Fruit fly (Drosophila melanogaster) whole organism, embryonic: ENCODE data around the gene SC35.
A peak's percentile ranks its signal among the peaks of the same experiment; 100 is the strongest.

Experiments
- Adf1 ChIP-seq: fragments of 200-800 bp; sonication (Bioruptor generic); IDR thresholded peaks from 2 replicates; pipeline ENCODE4 v1.3.6; 2022; ENCODE audit warnings: missing biosample characterization, missing genetic modification characterization
- CG11247 ChIP-seq: fragments of 200-800 bp; sonication (Bioruptor generic); IDR thresholded peaks from 2 replicates; pipeline ENCODE4 v1.3.6; 2022; ENCODE audit warnings: missing biosample characterization, missing genetic modification characterization
- CG13894 ChIP-seq: fragments of 200-800 bp; sonication (Bioruptor generic); optimal IDR thresholded peaks from 3 replicates; lab custom pipeline; 2018; ENCODE audit warnings: missing biosample characterization, mild to moderate bottlenecking, missing genetic modification characterization, moderate library complexity
- CG15514 ChIP-seq: fragments of 200-800 bp; sonication (Bioruptor generic); optimal IDR thresholded peaks from 3 replicates; lab custom pipeline; 2017; ENCODE audit warnings: missing biosample characterization, missing genetic modification characterization, mild to moderate bottlenecking, moderate library complexity, missing genetic modification reagents
- CG15696 ChIP-seq: fragments of 200-800 bp; sonication (Bioruptor generic); optimal IDR thresholded peaks from 2 replicates; lab custom pipeline; 2019; ENCODE audit warnings: missing biosample characterization, mild to moderate bottlenecking, missing genetic modification characterization, moderate library complexity
- CG2199 ChIP-seq: fragments of 200-800 bp; sonication (Bioruptor generic); IDR thresholded peaks from 3 replicates; pipeline ENCODE4 v1.3.6; 2022; ENCODE audit warnings: missing biosample characterization, missing genetic modification characterization
- CG2875 ChIP-seq: fragments of 200-800 bp; sonication (Bioruptor generic); optimal IDR thresholded peaks from 2 replicates; lab custom pipeline; 2017; ENCODE audit warnings: missing biosample characterization, mild to moderate bottlenecking, missing genetic modification characterization, missing genetic modification reagents
- CG3065 ChIP-seq: fragments of 200-800 bp; sonication (Bioruptor generic); optimal IDR thresholded peaks from 2 replicates; lab custom pipeline; 2016; ENCODE audit warnings: missing biosample characterization, missing genetic modification characterization
- CG33213 ChIP-seq: fragments of 200-800 bp; sonication (Bioruptor generic); optimal IDR thresholded peaks from 3 replicates; lab custom pipeline; 2016; ENCODE audit warnings: missing biosample characterization, missing genetic modification characterization
- CG34376 ChIP-seq: fragments of 200-800 bp; sonication (Bioruptor generic); optimal IDR thresholded peaks from 2 replicates; lab custom pipeline; 2018; ENCODE audit warnings: missing biosample characterization, mild to moderate bottlenecking, missing genetic modification characterization
- CG3847 ChIP-seq: fragments of 200-800 bp; sonication (Bioruptor generic); IDR thresholded peaks from 2 replicates; pipeline ENCODE4 v1.3.6; 2022; ENCODE audit warnings: missing biosample characterization, missing genetic modification characterization
- CG4707 ChIP-seq: fragments of 200-800 bp; sonication (Bioruptor generic); optimal IDR thresholded peaks from 2 replicates; lab custom pipeline; 2018; ENCODE audit warnings: missing biosample characterization, mild to moderate bottlenecking, missing genetic modification characterization, moderate library complexity
- CG7372 ChIP-seq: fragments of 200-800 bp; sonication (Bioruptor generic); IDR thresholded peaks from 2 replicates; pipeline ENCODE4 v1.3.6; 2022; ENCODE audit warnings: missing biosample characterization, missing genetic modification characterization
- CG7786 ChIP-seq: fragments of 200-800 bp; sonication (Bioruptor generic); optimal IDR thresholded peaks from 2 replicates; lab custom pipeline; 2016; ENCODE audit warnings: missing biosample characterization, missing genetic modification characterization
- CG7987 ChIP-seq: fragments of 200-800 bp; sonication (Bioruptor generic); optimal IDR thresholded peaks from 2 replicates; lab custom pipeline; 2018; ENCODE audit warnings: missing biosample characterization, mild to moderate bottlenecking, missing genetic modification characterization, moderate library complexity
- CG9215 ChIP-seq: fragments of 200-800 bp; sonication (Bioruptor generic); IDR thresholded peaks from 2 replicates; pipeline ENCODE4 v1.3.6; 2022; ENCODE audit warnings: missing biosample characterization, missing genetic modification characterization
- D19A ChIP-seq: fragments of 200-800 bp; optimal IDR thresholded peaks from 3 replicates; lab custom pipeline; 2019; ENCODE audit warnings: missing biosample characterization, mild to moderate bottlenecking, missing genetic modification characterization, moderate library complexity
- D19B ChIP-seq: fragments of 200-800 bp; sonication (Bioruptor generic); optimal IDR thresholded peaks from 2 replicates; lab custom pipeline; 2017; ENCODE audit warnings: missing biosample characterization, mild to moderate bottlenecking, missing genetic modification characterization
- Doc3 ChIP-seq: fragments of 200-800 bp; sonication (Bioruptor generic); IDR thresholded peaks from 3 replicates; pipeline ENCODE4 v1.3.6; 2022; ENCODE audit warnings: missing biosample characterization, missing genetic modification characterization; ENCODE audit not compliant: partially characterized antibody
- H15 ChIP-seq: fragments of 200-800 bp; sonication (Bioruptor generic); IDR thresholded peaks from 3 replicates; pipeline ENCODE4 v1.3.6; 2022; ENCODE audit warnings: missing biosample characterization, missing genetic modification characterization
- Hmr ChIP-seq: fragments of 200-800 bp; sonication (Bioruptor generic); optimal IDR thresholded peaks from 3 replicates; lab custom pipeline; 2017; ENCODE audit warnings: mild to moderate bottlenecking, missing biosample characterization, missing genetic modification reagents, missing genetic modification characterization
- Hr78 ChIP-seq, 2 experiments: fragments of 200-800 bp in 1 of 2; fragments of >200 bp in 1 of 2; sonication (Bioruptor generic) in 1 of 2; optimal IDR thresholded peaks; 2 replicates each; lab custom pipeline; 2017 to 2019; ENCODE audit warnings: missing biosample characterization in 2 of 2, missing genetic modification characterization in 2 of 2, mild to moderate bottlenecking in 1 of 2, moderate library complexity in 1 of 2
- Jarid2 ChIP-seq: fragments of 200-800 bp; sonication (Bioruptor generic); optimal IDR thresholded peaks from 3 replicates; lab custom pipeline; 2017; ENCODE audit warnings: mild to moderate bottlenecking, missing biosample characterization, missing genetic modification reagents, missing genetic modification characterization
- MESR4 ChIP-seq: fragments of 200-800 bp; sonication (Bioruptor generic); optimal IDR thresholded peaks from 2 replicates; lab custom pipeline; 2018; ENCODE audit warnings: missing biosample characterization, mild to moderate bottlenecking, missing genetic modification characterization, moderate library complexity
- Ptx1 ChIP-seq: fragments of 200-800 bp; sonication (Bioruptor generic); IDR thresholded peaks from 2 replicates; pipeline ENCODE4 v1.3.6; 2022; ENCODE audit warnings: missing biosample characterization, missing genetic modification characterization
- Side ChIP-seq: fragments of 200-800 bp; sonication (Bioruptor generic); optimal IDR thresholded peaks from 2 replicates; lab custom pipeline; 2016; ENCODE audit warnings: missing biosample characterization, missing genetic modification characterization
- Sox102F ChIP-seq: fragments of 200-800 bp; sonication (Bioruptor generic); optimal IDR thresholded peaks from 2 replicates; lab custom pipeline; 2018; ENCODE audit warnings: missing biosample characterization, mild to moderate bottlenecking, missing genetic modification characterization, moderate library complexity
- Ssrp ChIP-seq: fragments of 200-800 bp; sonication (Bioruptor generic); optimal IDR thresholded peaks from 2 replicates; lab custom pipeline; 2018; ENCODE audit warnings: missing biosample characterization, mild to moderate bottlenecking, missing genetic modification characterization, moderate library complexity
- Trl ChIP-seq, 3 experiments: fragments of >200 bp in 2 of 3; fragments of 200-800 bp in 1 of 3; sonication (Bioruptor generic) in 1 of 3; optimal IDR thresholded peaks; 2 replicates in 1 of 3; 3 replicates in 2 of 3; lab custom pipeline; 2016 to 2017; ENCODE audit warnings: missing biosample characterization in 1 of 3, missing genetic modification characterization in 1 of 3
- ap ChIP-seq: fragments of 200-800 bp; sonication (Bioruptor generic); IDR thresholded peaks from 2 replicates; pipeline ENCODE4 v1.3.6; 2022; ENCODE audit warnings: missing biosample characterization, missing genetic modification characterization
- ato ChIP-seq: fragments of 200-800 bp; sonication (Bioruptor generic); IDR thresholded peaks from 2 replicates; pipeline ENCODE4 v1.3.6; 2022; ENCODE audit warnings: missing biosample characterization, missing genetic modification characterization; ENCODE audit not compliant: partially characterized antibody
- az2 ChIP-seq: fragments of 200-800 bp; sonication (Bioruptor generic); optimal IDR thresholded peaks from 3 replicates; lab custom pipeline; 2016; ENCODE audit warnings: missing biosample characterization, missing genetic modification characterization
- caup ChIP-seq: fragments of 200-800 bp; sonication (Bioruptor generic); optimal IDR thresholded peaks from 3 replicates; lab custom pipeline; 2017; ENCODE audit warnings: missing biosample characterization, mild to moderate bottlenecking, missing genetic modification characterization, moderate library complexity; ENCODE audit not compliant: severe bottlenecking
- cg ChIP-seq: fragments of 200-800 bp; sonication (Bioruptor generic); optimal IDR thresholded peaks from 3 replicates; lab custom pipeline; 2019; ENCODE audit warnings: missing biosample characterization, mild to moderate bottlenecking, missing genetic modification characterization, moderate library complexity
- croc ChIP-seq: fragments of 200-800 bp; sonication (Bioruptor generic); conservative IDR thresholded peaks from 3 replicates; pipeline ENCODE4 v1.3.6; 2022; ENCODE audit warnings: missing biosample characterization, missing genetic modification characterization
- dmrt99B ChIP-seq: fragments of 200-800 bp; sonication (Bioruptor generic); optimal IDR thresholded peaks from 2 replicates; lab custom pipeline; 2018; ENCODE audit warnings: missing biosample characterization, mild to moderate bottlenecking, missing genetic modification characterization, moderate library complexity
- gsb ChIP-seq: fragments of 200-800 bp; sonication (Bioruptor generic); IDR thresholded peaks from 2 replicates; pipeline ENCODE4 v1.3.6; 2022; ENCODE audit warnings: missing biosample characterization, missing genetic modification characterization
- hkb ChIP-seq, 2 experiments: fragments of 200-800 bp in 1 of 2; fragments of >200 bp in 1 of 2; sonication (Bioruptor generic) in 1 of 2; IDR thresholded peaks in 1 of 2; optimal IDR thresholded peaks in 1 of 2; 2 replicates each; pipeline versions ENCODE4 v1.3.6 to Lab custom; 2017 to 2022; ENCODE audit warnings: missing biosample characterization in 1 of 2, missing genetic modification characterization in 1 of 2
- lov ChIP-seq, 2 experiments: fragments of 200-800 bp in 1 of 2; fragments of >200 bp in 1 of 2; sonication (Bioruptor generic) in 1 of 2; IDR thresholded peaks in 1 of 2; optimal IDR thresholded peaks in 1 of 2; 2 replicates in 1 of 2; 3 replicates in 1 of 2; pipeline versions ENCODE4 v1.3.6 to Lab custom; 2017 to 2022; ENCODE audit warnings: missing biosample characterization in 1 of 2, missing genetic modification characterization in 1 of 2
- nau ChIP-seq: fragments of 200-800 bp; sonication (Bioruptor generic); optimal IDR thresholded peaks from 3 replicates; lab custom pipeline; 2017; ENCODE audit warnings: missing biosample characterization, mild to moderate bottlenecking, missing genetic modification characterization, missing genetic modification reagents
- pb ChIP-seq: fragments of 200-800 bp; sonication (Bioruptor generic); optimal IDR thresholded peaks from 3 replicates; lab custom pipeline; 2016; ENCODE audit warnings: missing biosample characterization, missing genetic modification characterization
- repo ChIP-seq: fragments of 200-800 bp; sonication (Bioruptor generic); optimal IDR thresholded peaks from 2 replicates; lab custom pipeline; 2016; ENCODE audit warnings: missing biosample characterization, missing genetic modification characterization
- sob ChIP-seq: fragments of 200-800 bp; sonication (Bioruptor generic); IDR thresholded peaks from 2 replicates; pipeline ENCODE4 v1.3.6; 2022; ENCODE audit warnings: missing biosample characterization, missing genetic modification characterization
- tgo ChIP-seq: fragments of 200-800 bp; sonication (Bioruptor generic); IDR thresholded peaks from 3 replicates; pipeline ENCODE4 v1.3.6; 2022; ENCODE audit warnings: missing biosample characterization, missing genetic modification characterization
- unc-4 ChIP-seq: fragments of 200-800 bp; sonication (Bioruptor generic); IDR thresholded peaks from 2 replicates; pipeline ENCODE4 v1.3.6; 2022; ENCODE audit warnings: missing biosample characterization, missing genetic modification characterization; ENCODE audit not compliant: partially characterized antibody
- wek ChIP-seq: fragments of 200-800 bp; sonication (Bioruptor generic); optimal IDR thresholded peaks from 3 replicates; lab custom pipeline; 2018; ENCODE audit warnings: missing biosample characterization, mild to moderate bottlenecking, missing genetic modification characterization, moderate library complexity

Gene SC35

dm6 chr2L:12483866-12484554 lies 49.5 kb upstream of the SC35 start (continued):
- 0 out of 2 replicates have a peak, but pooled peaks have one; percentile 76 for TF ChIP-seq CG11247 (GFP tag; lab: Robert Waterston, UW)
- peak; percentile 71 for TF ChIP-seq CG7987 (GFP tag; lab: Kevin White, UChicago)
- peak; percentile 18; the same call in 1 of the 2 replicates for TF ChIP-seq Adf1 (GFP tag; lab: Robert Waterston, UW)
- peak; percentile 91 for TF ChIP-seq az2
- peak; percentile 70 for TF ChIP-seq ap (GFP tag; lab: Robert Waterston, UW)
- TF ChIP-seq unc-4 (GFP tag; lab: Robert Waterston, UW) = no peak
- TF ChIP-seq CG34376 (GFP tag; lab: Kevin White, UChicago) = peak; percentile 81
- TF ChIP-seq D19B (GFP tag; lab: Kevin White, UChicago) = peak; percentile 66
- peak; percentile 82 for TF ChIP-seq Hmr (GFP tag; lab: Kevin White, UChicago)
- no peak for TF ChIP-seq CG9215 (GFP tag; lab: Robert Waterston, UW)
- no peak for TF ChIP-seq lov (optimal IDR thresholded peaks at IDR 0.05; lab: Kevin White, UChicago)
- TF ChIP-seq lov (GFP tag; IDR thresholded peaks at IDR 0.05; lab: Robert Waterston, UW) = peak; percentile 81; the same call in 1 of the 3 replicates
- TF ChIP-seq ato = no peak
- TF ChIP-seq Jarid2 (GFP tag; lab: Kevin White, UChicago) = peak; percentile 41
- peak; percentile 93 for TF ChIP-seq Sox102F (GFP tag; lab: Kevin White, UChicago)
- peak; percentile 80 for TF ChIP-seq H15 (GFP tag; lab: Robert Waterston, UW)
- peak; percentile 87 for TF ChIP-seq Ssrp (tag; lab: Kevin White, UChicago)
- TF ChIP-seq CG7372 = peak; percentile 85
- TF ChIP-seq croc (GFP tag; lab: Robert Waterston, UW) = peak; percentile 82
- no peak for TF ChIP-seq Hr78 (GFP tag; optimal IDR thresholded peaks at IDR 0.05; lab: Kevin White, UChicago)
- TF ChIP-seq CG3065 (GFP tag; lab: Kevin White, UChicago) = peak; percentile 62
- peak; percentile 62 for TF ChIP-seq CG15696
- peak; percentile 92 for TF ChIP-seq Ptx1 (GFP tag; lab: Robert Waterston, UW)
- TF ChIP-seq gsb (GFP tag; lab: Robert Waterston, UW) = peak; percentile 73
- peak; percentile 75 for TF ChIP-seq wek (GFP tag; lab: Kevin White, UChicago)
- TF ChIP-seq caup (GFP tag; lab: Kevin White, UChicago) = peak; percentile 84
- peak; percentile 61 for TF ChIP-seq CG15514 (GFP tag; lab: Kevin White, UChicago)
- TF ChIP-seq dmrt99B (tag; lab: Kevin White, UChicago) = peak; percentile 93
- no peak for TF ChIP-seq hkb (optimal IDR thresholded peaks at IDR 0.05; lab: Kevin White, UChicago)
- TF ChIP-seq hkb (GFP tag; IDR thresholded peaks at IDR 0.05; lab: Robert Waterston, UW) = peak; percentile 90
- TF ChIP-seq CG7786 (GFP tag; lab: Kevin White, UChicago) = peak; percentile 90
- peak; percentile 61 for TF ChIP-seq CG4707
- TF ChIP-seq CG2199 (GFP tag; lab: Robert Waterston, UW) = peak; percentile 64; the same call in 1 of the 3 replicates
- peak; percentile 73 for TF ChIP-seq cg (GFP tag; lab: Kevin White, UChicago)
- peak; percentile 87 for TF ChIP-seq CG3847 (GFP tag; lab: Robert Waterston, UW)
- peak; percentile 88 for TF ChIP-seq tgo (GFP tag; lab: Robert Waterston, UW)
- peak; percentile 88 for TF ChIP-seq CG33213
- peak; percentile 88 for TF ChIP-seq Side
- TF ChIP-seq MESR4 = peak; percentile 9
- TF ChIP-seq Trl (optimal IDR thresholded peaks at IDR 0.05; lab: Kevin White, UChicago) = peak; percentile 83 to 91
- peak; percentile 88 for TF ChIP-seq Trl (GFP tag; optimal IDR thresholded peaks at IDR 0.05; lab: Kevin White, UChicago)
- TF ChIP-seq D19A = peak; percentile 77
- peak; percentile 86 for TF ChIP-seq CG13894 (tag; lab: Kevin White, UChicago)
- peak; percentile 82 for TF ChIP-seq CG2875 (GFP tag; lab: Kevin White, UChicago)
- TF ChIP-seq Doc3 (GFP tag; lab: Robert Waterston, UW) = no peak
- peak; percentile 85 for TF ChIP-seq sob
- peak; percentile 85 for TF ChIP-seq repo
- peak; percentile 81 for TF ChIP-seq pb
- peak; percentile 74 for TF ChIP-seq nau (GFP tag; lab: Kevin White, UChicago)
